Worm (Caenorhabditis elegans) whole organism, young adult: Measurements from ENCODE around the gene fbxb-16.

Experiments
- akir-1 ChIP-seq: fragments of 200-800 bp; sonication (Bioruptor generic); optimal IDR thresholded peaks from 2 replicates; lab custom pipeline; 2018; ENCODE audit warnings: mild to moderate bottlenecking, missing genetic modification characterization, moderate library complexity, missing compliant biosample characterization
- egl-44 ChIP-seq: fragments of 200-800 bp; sonication (Bioruptor generic); IDR thresholded peaks from 2 replicates; pipeline ENCODE4 v1.3.6; 2022; ENCODE audit warnings: missing genetic modification reagents, missing genetic modification characterization, missing compliant biosample characterization
- egrh-3 ChIP-seq: fragments of 200-800 bp; sonication (Bioruptor generic); IDR thresholded peaks from 2 replicates; pipeline ENCODE4 v1.3.6; 2022; ENCODE audit warnings: missing genetic modification reagents, missing genetic modification characterization, missing compliant biosample characterization
- ekl-4 ChIP-seq: fragments of 200-800 bp; sonication (Bioruptor generic); IDR thresholded peaks from 2 replicates; pipeline ENCODE4 v1.3.6; 2022; ENCODE audit warnings: missing genetic modification reagents, missing genetic modification characterization, missing compliant biosample characterization
- nhr-90 ChIP-seq: sonication (generic microtip); optimal IDR thresholded peaks from 2 replicates; lab custom pipeline; 2016; ENCODE audit warnings: missing genotype, mild to moderate bottlenecking, missing genetic modification characterization, missing compliant biosample characterization
- somi-1 ChIP-seq: fragments of 200-800 bp; sonication (Bioruptor generic); optimal IDR thresholded peaks from 2 replicates; lab custom pipeline; 2018; ENCODE audit warnings: mild to moderate bottlenecking, missing genetic modification characterization, missing compliant biosample characterization

ce11 chrII:1672673-1673072 lies 21.0 kb upstream of the fbxb-16 start:
- TF ChIP-seq ekl-4 = no peak
- no peak for TF ChIP-seq egl-44
- TF ChIP-seq egrh-3 = no peak; the same call in 1 of the 2 replicates
- no peak for TF ChIP-seq somi-1 (GFP tag; lab: Kevin White, UChicago)
- TF ChIP-seq akir-1 (GFP tag; lab: Kevin White, UChicago) = no peak
- no peak for TF ChIP-seq nhr-90
